Fruit fly (Drosophila melanogaster): Measurements from ENCODE around the gene RpS4.

The RpS4 gene

dm6 chr3L:13015823-13016465, 25.6 kb upstream of the RpS4 start, which contains the start of gene CG11267 (continued):
- TF ChIP-seq CG8478 (optimal IDR thresholded peaks at IDR 0.05) = no peak
- TF ChIP-seq zfh2 (GFP tag; optimal IDR thresholded peaks at IDR 0.05) = peak; percentile 80
- peak; percentile 87 for TF ChIP-seq CG11696 (GFP tag; IDR thresholded peaks at IDR 0.05)
- TF ChIP-seq twi (tag; optimal IDR thresholded peaks at IDR 0.05) = peak; percentile 17
- peak; percentile 57; the same call in 1 of the 2 replicates for TF ChIP-seq ham (GFP tag; IDR thresholded peaks at IDR 0.05)
- TF ChIP-seq CG12219 (GFP tag; optimal IDR thresholded peaks at IDR 0.05) = peak; percentile 81
- TF ChIP-seq CG6813 (GFP tag; optimal IDR thresholded peaks at IDR 0.05) = peak; percentile 84
- TF ChIP-seq CG1647 (GFP tag; optimal IDR thresholded peaks at IDR 0.05) = peak; percentile 84
- TF ChIP-seq cad (GFP tag; optimal IDR thresholded peaks at IDR 0.05) = no peak
- no peak for TF ChIP-seq grn (GFP tag; optimal IDR thresholded peaks at IDR 0.05)
- peak; percentile 70 for TF ChIP-seq CG17612 (GFP tag; IDR thresholded peaks at IDR 0.05)
- TF ChIP-seq tin (GFP tag; optimal IDR thresholded peaks at IDR 0.05) = peak; percentile 87
- TF ChIP-seq Oli (tag; optimal IDR thresholded peaks at IDR 0.05) = peak; percentile 78
- TF ChIP-seq prd (optimal IDR thresholded peaks at IDR 0.05) = no peak
- peak; percentile 88 for TF ChIP-seq prd (GFP tag; IDR thresholded peaks at IDR 0.05)
- peak; percentile 82 for TF ChIP-seq maf-S (GFP tag; optimal IDR thresholded peaks at IDR 0.05)
- no peak for TF ChIP-seq hth (optimal IDR thresholded peaks at IDR 0.05)
- TF ChIP-seq CG11398 (GFP tag; optimal IDR thresholded peaks at IDR 0.05) = peak; percentile 47
- peak; percentile 87 for TF ChIP-seq BtbVII (GFP tag; optimal IDR thresholded peaks at IDR 0.05)
- peak; percentile 84 for TF ChIP-seq CG4730 (GFP tag; IDR thresholded peaks at IDR 0.05)
- TF ChIP-seq org-1 (GFP tag; optimal IDR thresholded peaks at IDR 0.05) = peak; percentile 53
- TF ChIP-seq vfl (GFP tag; optimal IDR thresholded peaks at IDR 0.05) = peak; percentile 71
- TF ChIP-seq CG15601 (tag; optimal IDR thresholded peaks at IDR 0.05) = peak; percentile 63
- TF ChIP-seq nerfin-1 (tag; optimal IDR thresholded peaks at IDR 0.05) = peak; percentile 79
- peak; percentile 87 for TF ChIP-seq HHEX (GFP tag; optimal IDR thresholded peaks at IDR 0.05)
- TF ChIP-seq Max (GFP tag; optimal IDR thresholded peaks at IDR 0.05) = peak; percentile 84
- TF ChIP-seq CG17186 (GFP tag; optimal IDR thresholded peaks at IDR 0.05) = peak; percentile 42
- TF ChIP-seq hbn (GFP tag; IDR thresholded peaks at IDR 0.05; ENCODE audit: partially characterized antibody) = no peak
- peak; percentile 89 for TF ChIP-seq E2f1 (GFP tag; IDR thresholded peaks at IDR 0.05)
- TF ChIP-seq CG30403 (GFP tag; optimal IDR thresholded peaks at IDR 0.05) = peak; percentile 88
- TF ChIP-seq CG9215 (GFP tag; IDR thresholded peaks at IDR 0.05) = peak; percentile 72
- TF ChIP-seq ato (GFP tag; IDR thresholded peaks at IDR 0.05; ENCODE audit: partially characterized antibody) = no peak
- peak; percentile 76 for TF ChIP-seq dpn (GFP tag; optimal IDR thresholded peaks at IDR 0.05)
- TF ChIP-seq lov (optimal IDR thresholded peaks at IDR 0.05) = no peak
- TF ChIP-seq lov (GFP tag; IDR thresholded peaks at IDR 0.05) = peak; percentile 83; the same call in 2 of the 3 replicates
- TF ChIP-seq hb (GFP tag; IDR thresholded peaks at IDR 0.05; ENCODE audit: partially characterized antibody) = no peak
- peak in 1 of 2 experiments; percentile 48 for TF ChIP-seq Eip74EF (GFP tag; optimal IDR thresholded peaks at IDR 0.05)
- peak; percentile 27 for TF ChIP-seq pfk (GFP tag; optimal IDR thresholded peaks at IDR 0.05)
- TF ChIP-seq Mrtf (GFP tag; IDR thresholded peaks at IDR 0.05) = peak; percentile 82
- no peak; the same call in none of the 2 replicates for TF ChIP-seq dimm (GFP tag; IDR thresholded peaks at IDR 0.05)
- peak; percentile 85 for TF ChIP-seq lmd (GFP tag; IDR thresholded peaks at IDR 0.05)
- TF ChIP-seq CG34422 (GFP tag; IDR thresholded peaks at IDR 0.05) = peak; percentile 93
- TF ChIP-seq CG10431 (GFP tag; optimal IDR thresholded peaks at IDR 0.05) = peak; percentile 13
- no peak for TF ChIP-seq gcm2 (GFP tag; optimal IDR thresholded peaks at IDR 0.05)
- peak; percentile 76 for TF ChIP-seq slou (GFP tag; optimal IDR thresholded peaks at IDR 0.05)
- TF ChIP-seq CG17829 (tag; optimal IDR thresholded peaks at IDR 0.05) = peak; percentile 75
- peak; percentile 79 for TF ChIP-seq CG31441 (GFP tag; IDR thresholded peaks at IDR 0.05)
- TF ChIP-seq vvl (GFP tag; IDR thresholded peaks at IDR 0.05) = peak; percentile 96
- peak; percentile 43 for TF ChIP-seq CTCF (GFP tag; optimal IDR thresholded peaks at IDR 0.05)
- peak; percentile 78 for TF ChIP-seq Six4 (GFP tag; optimal IDR thresholded peaks at IDR 0.05)
- peak; percentile 81 for TF ChIP-seq CG8924 (tag; optimal IDR thresholded peaks at IDR 0.05)
- TF ChIP-seq CG7786 (GFP tag; optimal IDR thresholded peaks at IDR 0.05) = peak; percentile 73
